Worm (Caenorhabditis elegans): ENCODE measurements around the gene elc-1.

The elc-1 gene

DNA sequence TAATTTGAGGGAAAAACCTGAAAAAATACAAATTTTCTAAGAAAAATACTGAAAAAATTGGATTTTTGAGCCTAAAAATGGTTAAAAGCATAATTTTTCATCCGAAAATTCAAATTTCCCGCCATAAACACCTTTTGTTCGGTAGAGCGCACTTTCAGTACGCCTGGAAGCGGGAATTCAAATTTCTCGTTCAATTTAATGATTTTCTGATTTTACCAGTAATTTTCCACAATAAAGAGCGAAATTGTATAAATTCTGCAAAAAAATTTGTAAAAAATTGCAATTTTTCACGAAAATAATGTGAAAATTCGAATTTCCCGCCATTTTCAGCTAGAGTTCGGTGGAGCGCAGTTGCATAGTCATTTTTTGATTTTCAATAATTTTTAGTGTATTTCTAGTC lies 11.5 kb upstream of the elc-1 start:
- TF ChIP-seq efl-1 (GFP tag; optimal IDR thresholded peaks at IDR 0.05) (peak; percentile 14), D2030.7 (GFP tag; IDR thresholded peaks at IDR 0.05) (0 out of 2 replicates have a peak, but pooled peaks have one; percentile 19), lin-54 (GFP tag; optimal IDR thresholded peaks at IDR 0.05) (peak; percentile 72), unc-62 (GFP tag; optimal IDR thresholded peaks at IDR 0.05) (no peak), Y67H2A.10 (GFP tag; conservative IDR thresholded peaks at IDR 0.05) (no peak), mcd-1 (GFP tag; IDR thresholded peaks at IDR 0.05) (peak; percentile 61)

DNA sequence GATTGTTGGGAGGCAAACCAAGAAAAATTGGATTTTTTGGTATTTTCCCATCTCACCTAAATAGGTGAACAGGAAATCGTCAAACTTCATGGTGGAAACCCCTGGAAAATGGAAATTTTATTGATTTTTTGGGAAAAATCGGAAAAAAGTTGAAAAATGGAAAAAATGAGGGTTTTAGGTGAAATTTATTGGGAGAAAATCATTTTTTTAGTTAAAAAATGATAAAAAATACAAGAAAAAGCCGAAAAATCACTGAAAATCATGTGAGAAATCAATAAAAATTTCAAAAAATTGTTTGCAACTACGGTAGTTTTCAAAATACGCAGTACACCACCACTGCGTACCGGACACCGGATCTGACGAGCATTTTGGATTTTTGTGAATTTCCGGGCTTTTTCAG lies 10.1 kb upstream of the elc-1 start, which contains the start of gene lelo-2:
lelo-2 (minus strand) TSS at position 101 of the 400 bp plus-strand sequence.
- TF ChIP-seq ceh-27 (GFP tag; optimal IDR thresholded peaks at IDR 0.05) (no peak), B0336.3 (GFP tag; IDR thresholded peaks at IDR 0.05) (no peak), attf-3 (GFP tag; conservative IDR thresholded peaks at IDR 0.05) (no peak), cebp-1 (GFP tag; IDR thresholded peaks at IDR 0.05) (no peak), cebp-1 (tag; optimal IDR thresholded peaks at IDR 0.05) (no peak), K12H6.12 (tag; optimal IDR thresholded peaks at IDR 0.05) (no peak), mes-4 (tag; optimal IDR thresholded peaks at IDR 0.05) (no peak), lsl-1 (GFP tag; optimal IDR thresholded peaks at IDR 0.05) (peak; percentile 64)

DNA sequence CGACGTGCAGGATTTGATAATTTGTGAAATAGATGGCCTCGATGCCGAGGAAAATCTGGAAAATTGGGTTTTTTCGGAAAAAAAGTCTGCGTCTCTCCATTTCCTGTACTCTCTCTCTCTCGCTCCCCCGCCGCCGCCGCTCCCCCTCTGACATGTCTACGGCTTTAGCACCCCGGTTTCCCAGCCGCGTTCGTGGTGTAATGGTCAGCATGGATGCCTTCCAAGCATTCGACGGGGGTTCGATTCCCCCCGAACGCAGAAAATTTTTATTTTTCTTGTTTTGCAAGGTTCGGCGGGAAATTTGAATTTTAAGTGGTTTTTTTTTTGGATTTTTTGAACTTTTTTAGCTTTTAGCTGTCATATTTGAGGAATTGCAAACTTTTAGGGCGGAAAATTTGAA lies 7.3 kb upstream of the elc-1 start:
- peak; percentile 67 for TF ChIP-seq rcor-1 (GFP tag; IDR thresholded peaks at IDR 0.05)
- TF ChIP-seq athp-1 (tag; optimal IDR thresholded peaks at IDR 0.05), result peak; percentile 54
- peak; percentile 34 for TF ChIP-seq lsl-1 (GFP tag; optimal IDR thresholded peaks at IDR 0.05)
- TF ChIP-seq hlh-26 (GFP tag; conservative IDR thresholded peaks at IDR 0.05), result no peak
- peak; percentile 76 for TF ChIP-seq lsy-27 (tag; optimal IDR thresholded peaks at IDR 0.05; ENCODE audit: borderline replicate concordance, insufficient read depth)
- TF ChIP-seq F52B5.7 (tag; optimal IDR thresholded peaks at IDR 0.05), result peak; percentile 32
- TF ChIP-seq ccch-3 (GFP tag; optimal IDR thresholded peaks at IDR 0.05), result no peak
- TF ChIP-seq ets-4 (GFP tag; optimal IDR thresholded peaks at IDR 0.05), result no peak
- peak; percentile 71 for TF ChIP-seq chd-7 (tag; optimal IDR thresholded peaks at IDR 0.05)
- peak; percentile 39; the same call in 1 of the 2 replicates for TF ChIP-seq cebp-1 (GFP tag; IDR thresholded peaks at IDR 0.05)
- peak; percentile 74 for TF ChIP-seq cebp-1 (tag; optimal IDR thresholded peaks at IDR 0.05)
- TF ChIP-seq Y53G8AR.9 (GFP tag; conservative IDR thresholded peaks at IDR 0.05), result peak; percentile 72
- 0 out of 2 replicates have a peak, but pooled peaks have one; percentile 37 for TF ChIP-seq attf-6 (GFP tag; IDR thresholded peaks at IDR 0.05)
- peak; percentile 78 for TF ChIP-seq nhr-90 (tag; optimal IDR thresholded peaks at IDR 0.05)
- peak; percentile 36 for TF ChIP-seq mel-28 (tag; optimal IDR thresholded peaks at IDR 0.05; ENCODE audit: borderline replicate concordance)
- TF ChIP-seq nhr-120 (GFP tag; IDR thresholded peaks at IDR 0.05), result no peak
- no peak for TF ChIP-seq unc-62 (GFP tag; optimal IDR thresholded peaks at IDR 0.05)
- TF ChIP-seq dox-1 (GFP tag; IDR thresholded peaks at IDR 0.05), result peak; percentile 77; the same call in 1 of the 2 replicates
- TF ChIP-seq bed-1 (GFP tag; IDR thresholded peaks at IDR 0.05), result 0 out of 2 replicates have a peak, but pooled peaks have one; percentile 36
- peak; percentile 52; the same call in 1 of the 2 replicates for TF ChIP-seq ceh-100 (GFP tag; IDR thresholded peaks at IDR 0.05)
- 0 out of 2 replicates have a peak, but pooled peaks have one; percentile 10 for TF ChIP-seq ceh-91 (GFP tag; IDR thresholded peaks at IDR 0.05)
- TF ChIP-seq T07F8.4 (tag; optimal IDR thresholded peaks at IDR 0.05), result peak; percentile 32
- TF ChIP-seq lin-40 (tag; optimal IDR thresholded peaks at IDR 0.05), result peak; percentile 61
- TF ChIP-seq lin-54 (GFP tag; optimal IDR thresholded peaks at IDR 0.05), result peak; percentile 78
- TF ChIP-seq fkh-3 (tag; optimal IDR thresholded peaks at IDR 0.05), result no peak
- 0 out of 2 replicates have a peak, but pooled peaks have one; percentile 39 for TF ChIP-seq cebp-2 (GFP tag; IDR thresholded peaks at IDR 0.05)
- peak; percentile 33 for TF ChIP-seq snpc-3.4 (tag; optimal IDR thresholded peaks at IDR 0.05)
- no peak for TF ChIP-seq tbx-9 (tag; optimal IDR thresholded peaks at IDR 0.05; ENCODE audit: borderline replicate concordance)
- TF ChIP-seq Y56A3A.18 (GFP tag; IDR thresholded peaks at IDR 0.05), result no peak
- peak; percentile 82 for TF ChIP-seq ceh-27 (GFP tag; optimal IDR thresholded peaks at IDR 0.05)
- TF ChIP-seq attf-3 (GFP tag; conservative IDR thresholded peaks at IDR 0.05), result peak; percentile 36; the same call in 1 of the 2 replicates
- 0 out of 2 replicates have a peak, but pooled peaks have one; percentile 66 for TF ChIP-seq sea-2 (GFP tag; IDR thresholded peaks at IDR 0.05)
- TF ChIP-seq B0261.1 (tag; optimal IDR thresholded peaks at IDR 0.05), result peak; percentile 96
- no peak for TF ChIP-seq dpff-1 (tag; optimal IDR thresholded peaks at IDR 0.05)
- peak; percentile 73; the same call in 1 of the 2 replicates for TF ChIP-seq hmg-20 (GFP tag; IDR thresholded peaks at IDR 0.05)
- TF ChIP-seq lag-1 (GFP tag; IDR thresholded peaks at IDR 0.05), result no peak
- TF ChIP-seq ztf-26 (tag; optimal IDR thresholded peaks at IDR 0.05), result peak; percentile 67
